Worm (Caenorhabditis elegans): Measurements from ENCODE around the gene pfn-2.

ce11 chrX:5335368-5335767 is 18.5 kb downstream of the pfn-2 start, which contains the start of gene C26B9.6:
- TF ChIP-seq scrt-1 (GFP tag; IDR thresholded peaks at IDR 0.05) (no peak), ceh-13 (GFP tag; optimal IDR thresholded peaks at IDR 0.05) (no peak), flt-1 (GFP tag; IDR thresholded peaks at IDR 0.05) (no peak), pes-1 (GFP tag; IDR thresholded peaks at IDR 0.05) (no peak), ama-1 (optimal IDR thresholded peaks at IDR 0.05) (no peak)
